Worm (Caenorhabditis elegans) whole organism, L4 larva: ENCODE data around the gene T28B11.1.

Source experiments
- D1046.2 ChIP-seq: fragments of 200-800 bp; sonication (Bioruptor generic); IDR thresholded peaks from 2 replicates; pipeline ENCODE4 v1.3.6; 2022; ENCODE audit warnings: missing genetic modification characterization, missing compliant biosample characterization
- F10B5.3 ChIP-seq: sonication (generic microtip); optimal IDR thresholded peaks from 2 replicates; lab custom pipeline; 2016; ENCODE audit warnings: mild to moderate bottlenecking, missing genetic modification characterization, missing compliant biosample characterization
- F37D6.2 ChIP-seq: sonication (generic microtip); optimal IDR thresholded peaks from 2 replicates; lab custom pipeline; 2016; ENCODE audit warnings: mild to moderate bottlenecking, missing genetic modification characterization, missing compliant biosample characterization
- F44E2.7 ChIP-seq: fragments of 200-800 bp; sonication (Bioruptor generic); IDR thresholded peaks from 2 replicates; pipeline ENCODE4 v2.1.2; 2022; ENCODE audit warnings: missing genetic modification characterization, missing compliant biosample characterization
- F49E8.2 ChIP-seq: sonication (generic microtip); optimal IDR thresholded peaks from 2 replicates; lab custom pipeline; 2016; ENCODE audit warnings: missing compliant biosample characterization, mild to moderate bottlenecking, missing genetic modification characterization, borderline replicate concordance
- R02D3.7 ChIP-seq: fragments of 150-350 bp; sonication (generic microtip); optimal IDR thresholded peaks from 3 replicates; lab custom pipeline; 2014; ENCODE audit warnings: missing biosample characterization, missing genetic modification characterization
- T26A8.4 ChIP-seq: fragments of 200-800 bp; sonication (Bioruptor generic); IDR thresholded peaks from 2 replicates; pipeline ENCODE4 v1.3.6; 2022; ENCODE audit warnings: missing genetic modification characterization, missing compliant biosample characterization
- Y75B8A.6 ChIP-seq: fragments of 200-800 bp; sonication (Bioruptor generic); IDR thresholded peaks from 2 replicates; pipeline ENCODE4 v1.3.6; 2022; ENCODE audit warnings: missing genetic modification reagents, missing genetic modification characterization, missing compliant biosample characterization
- aly-2 ChIP-seq: sonication (generic microtip); optimal IDR thresholded peaks from 2 replicates; lab custom pipeline; 2018; ENCODE audit warnings: missing biosample characterization, missing genetic modification characterization
- ama-1 ChIP-seq: fragments of 150-350 bp; optimal IDR thresholded peaks from 2 replicates; lab custom pipeline; 2014; ENCODE audit warnings: inconsistent platforms, mixed read lengths
- arid-1 ChIP-seq: fragments of 200-800 bp; sonication (Bioruptor generic); conservative IDR thresholded peaks from 2 replicates; pipeline ENCODE4 v1.3.6; 2022; ENCODE audit warnings: missing genetic modification reagents, missing genetic modification characterization, missing compliant biosample characterization
- attf-4 ChIP-seq: sonication (generic microtip); optimal IDR thresholded peaks from 3 replicates; lab custom pipeline; 2017; ENCODE audit warnings: missing biosample characterization, missing genetic modification characterization
- ceh-20 ChIP-seq: fragments of 200-800 bp; sonication (Bioruptor generic); IDR thresholded peaks from 2 replicates; pipeline ENCODE4 v1.3.6; 2022; ENCODE audit warnings: missing genetic modification reagents, missing genetic modification characterization, missing compliant biosample characterization
- ceh-44 ChIP-seq: fragments of 200-800 bp; sonication (Bioruptor generic); IDR thresholded peaks from 2 replicates; pipeline ENCODE4 v1.3.6; 2022; ENCODE audit warnings: missing genetic modification reagents, missing genetic modification characterization, missing compliant biosample characterization
- ceh-82 ChIP-seq: sonication (generic microtip); optimal IDR thresholded peaks from 2 replicates; lab custom pipeline; 2017; ENCODE audit warnings: missing biosample characterization, missing genetic modification characterization
- ces-1 ChIP-seq: fragments of 150-350 bp; sonication (generic microtip); optimal IDR thresholded peaks from 4 replicates; lab custom pipeline; 2014; ENCODE audit warnings: missing biosample characterization, missing genetic modification reagents, missing genetic modification characterization
- cey-2 ChIP-seq: sonication (generic microtip); optimal IDR thresholded peaks from 3 replicates; lab custom pipeline; 2017; ENCODE audit warnings: missing genetic modification characterization, mild to moderate bottlenecking, missing compliant biosample characterization, antibody characterized with exemption, borderline replicate concordance; ENCODE audit not compliant: insufficient read depth
- ctbp-1 ChIP-seq: fragments of 200-800 bp; sonication (Bioruptor generic); IDR thresholded peaks from 2 replicates; pipeline ENCODE4 v1.3.6; 2022; ENCODE audit warnings: missing genetic modification reagents, missing genetic modification characterization, missing compliant biosample characterization
- daf-12 ChIP-seq: fragments of 150-350 bp; optimal IDR thresholded peaks from 2 replicates; lab custom pipeline; 2014; ENCODE audit warnings: missing biosample characterization, missing genetic modification reagents, missing genetic modification characterization
- daf-19 ChIP-seq: fragments of 200-800 bp; sonication (Bioruptor generic); conservative IDR thresholded peaks from 2 replicates; pipeline ENCODE4 v1.3.6; 2022; ENCODE audit warnings: missing genetic modification characterization, missing compliant biosample characterization
- daf-8 ChIP-seq: fragments of 200-800 bp; sonication (Bioruptor generic); IDR thresholded peaks from 2 replicates; pipeline ENCODE4 v1.3.6; 2022; ENCODE audit warnings: missing genetic modification characterization, missing compliant biosample characterization
- dmd-9 ChIP-seq: fragments of 200-800 bp; sonication (Bioruptor generic); IDR thresholded peaks from 2 replicates; pipeline ENCODE4 v1.3.6; 2022; ENCODE audit warnings: missing genetic modification reagents, missing genetic modification characterization, missing compliant biosample characterization
- duxl-1 ChIP-seq: sonication (generic microtip); optimal IDR thresholded peaks from 2 replicates; lab custom pipeline; 2016; ENCODE audit warnings: mild to moderate bottlenecking, missing genetic modification characterization, moderate library complexity, missing compliant biosample characterization; ENCODE audit not compliant: poor library complexity
- egl-27 ChIP-seq: sonication (generic microtip); optimal IDR thresholded peaks from 3 replicates; lab custom pipeline; 2017; ENCODE audit warnings: missing biosample characterization, missing genetic modification reagents, missing genetic modification characterization
- egl-43 ChIP-seq: fragments of 200-800 bp; sonication (Bioruptor generic); IDR thresholded peaks from 2 replicates; pipeline ENCODE4 v1.3.6; 2022; ENCODE audit warnings: missing genetic modification reagents, missing genetic modification characterization, missing compliant biosample characterization
- fos-1 ChIP-seq: fragments of 150-350 bp; optimal IDR thresholded peaks from 2 replicates; lab custom pipeline; 2014; ENCODE audit warnings: missing biosample characterization, missing genetic modification characterization
- gei-8 ChIP-seq: fragments of 200-800 bp; sonication (Bioruptor generic); optimal IDR thresholded peaks from 2 replicates; lab custom pipeline; 2018; ENCODE audit warnings: mild to moderate bottlenecking, missing genetic modification characterization, missing compliant biosample characterization
- hlh-11 ChIP-seq: fragments of 200-800 bp; sonication (Bioruptor generic); optimal IDR thresholded peaks from 2 replicates; lab custom pipeline; 2018; ENCODE audit warnings: mild to moderate bottlenecking, missing genetic modification characterization, missing compliant biosample characterization
- hmg-1.1 ChIP-seq: fragments of 200-800 bp; sonication (Bioruptor generic); IDR thresholded peaks from 2 replicates; pipeline ENCODE4 v1.3.6; 2022; ENCODE audit warnings: missing genetic modification reagents, missing genetic modification characterization, missing compliant biosample characterization
- lim-7 ChIP-seq: fragments of 200-800 bp; sonication (Bioruptor generic); IDR thresholded peaks from 2 replicates; pipeline ENCODE4 v1.3.6; 2022; ENCODE audit warnings: missing genetic modification characterization, missing compliant biosample characterization
- lin-13 ChIP-seq: fragments of 150-350 bp; optimal IDR thresholded peaks from 2 replicates; lab custom pipeline; 2014; ENCODE audit warnings: missing biosample characterization, missing genetic modification reagents, missing genetic modification characterization
- lin-15B ChIP-seq: fragments of 150-350 bp; sonication (generic microtip); optimal IDR thresholded peaks from 3 replicates; lab custom pipeline; 2014; ENCODE audit warnings: missing biosample characterization, missing genetic modification characterization
- lin-29 ChIP-seq: fragments of 200-800 bp; sonication (Bioruptor generic); IDR thresholded peaks from 2 replicates; pipeline ENCODE4 v1.3.6; 2022; ENCODE audit warnings: missing genetic modification reagents, missing genetic modification characterization, missing compliant biosample characterization
- lir-3 ChIP-seq: sonication (generic microtip); optimal IDR thresholded peaks from 2 replicates; lab custom pipeline; 2016; ENCODE audit warnings: mild to moderate bottlenecking, missing genetic modification characterization, missing compliant biosample characterization
- lsy-2 ChIP-seq, 2 experiments: fragments of 150-350 bp in 1 of 2; sonication (generic microtip) in 1 of 2; optimal IDR thresholded peaks; 2 replicates each; lab custom pipeline; 2014 to 2017; ENCODE audit warnings: missing biosample characterization in 2 of 2, missing genetic modification characterization in 2 of 2
- mdl-1 ChIP-seq, 2 experiments: fragments of 150-350 bp in 1 of 2; sonication (generic microtip) in 1 of 2; optimal IDR thresholded peaks; 2 replicates each; lab custom pipeline; 2014 to 2017; ENCODE audit warnings: missing biosample characterization in 2 of 2, missing genetic modification characterization in 2 of 2
- mxl-3 ChIP-seq: fragments of 200-800 bp; sonication (Bioruptor generic); optimal IDR thresholded peaks from 2 replicates; lab custom pipeline; 2018; ENCODE audit warnings: mild to moderate bottlenecking, missing genetic modification characterization, missing compliant biosample characterization
- nhr-102 ChIP-seq: sonication (generic microtip); optimal IDR thresholded peaks from 2 replicates; lab custom pipeline; 2016; ENCODE audit warnings: mild to moderate bottlenecking, missing genetic modification characterization, moderate library complexity, missing compliant biosample characterization
- nhr-11 ChIP-seq: fragments of 150-350 bp; optimal IDR thresholded peaks from 2 replicates; lab custom pipeline; 2014; ENCODE audit warnings: missing biosample characterization, missing genetic modification characterization
- nhr-111 ChIP-seq: fragments of 200-800 bp; sonication (Bioruptor generic); optimal IDR thresholded peaks from 2 replicates; lab custom pipeline; 2018; ENCODE audit warnings: mild to moderate bottlenecking, missing genetic modification characterization, missing compliant biosample characterization
- nhr-25 ChIP-seq: sonication (generic microtip); optimal IDR thresholded peaks from 2 replicates; lab custom pipeline; 2017; ENCODE audit warnings: missing genetic modification characterization, mild to moderate bottlenecking, missing compliant biosample characterization, antibody characterized with exemption, moderate library complexity, borderline replicate concordance; ENCODE audit not compliant: insufficient read depth
- nhr-48 ChIP-seq: sonication (generic microtip); optimal IDR thresholded peaks from 2 replicates; lab custom pipeline; 2016; ENCODE audit warnings: mild to moderate bottlenecking, missing genetic modification characterization, missing compliant biosample characterization
- nhr-77 ChIP-seq: fragments of 150-350 bp; optimal IDR thresholded peaks from 2 replicates; lab custom pipeline; 2014; ENCODE audit warnings: missing biosample characterization, missing genetic modification characterization
- pha-4 ChIP-seq, 2 experiments: fragments of 150-350 bp in 1 of 2; fragments of 200-800 bp in 1 of 2; sonication (Bioruptor generic) in 1 of 2; IDR thresholded peaks in 1 of 2; optimal IDR thresholded peaks in 1 of 2; 2 replicates each; pipeline versions ENCODE4 v1.3.6 to Lab custom; 2014 to 2022; ENCODE audit warnings: missing genetic modification characterization in 2 of 2, missing genetic modification reagents in 2 of 2, missing biosample characterization in 1 of 2, missing compliant biosample characterization in 1 of 2
- php-3 ChIP-seq: fragments of 200-800 bp; sonication (Bioruptor generic); IDR thresholded peaks from 2 replicates; pipeline ENCODE4 v1.3.6; 2022; ENCODE audit warnings: missing genetic modification reagents, missing genetic modification characterization, missing compliant biosample characterization
- skn-1 ChIP-seq: fragments of 150-350 bp; optimal IDR thresholded peaks from 2 replicates; lab custom pipeline; 2014; ENCODE audit warnings: missing biosample characterization, missing genetic modification characterization
- unc-130 ChIP-seq: sonication (generic microtip); optimal IDR thresholded peaks from 2 replicates; lab custom pipeline; 2016; ENCODE audit warnings: missing genetic modification reagents, missing genetic modification characterization, missing compliant biosample characterization
- unc-39 ChIP-seq: sonication (generic microtip); optimal IDR thresholded peaks from 2 replicates; lab custom pipeline; 2017; ENCODE audit warnings: missing biosample characterization, missing genetic modification characterization
- zag-1 ChIP-seq: fragments of 150-350 bp; optimal IDR thresholded peaks from 2 replicates; lab custom pipeline; 2014; ENCODE audit warnings: missing biosample characterization, missing genetic modification characterization
- zfp-2 ChIP-seq: sonication (generic microtip); optimal IDR thresholded peaks from 2 replicates; lab custom pipeline; 2016; ENCODE audit warnings: mild to moderate bottlenecking, missing genetic modification characterization, missing compliant biosample characterization
- zfp-3 ChIP-seq: fragments of 200-800 bp; sonication (Bioruptor generic); conservative IDR thresholded peaks from 2 replicates; pipeline ENCODE4 v1.3.6; 2022; ENCODE audit warnings: missing genetic modification reagents, missing genetic modification characterization, missing compliant biosample characterization

Gene T28B11.1

DNA sequence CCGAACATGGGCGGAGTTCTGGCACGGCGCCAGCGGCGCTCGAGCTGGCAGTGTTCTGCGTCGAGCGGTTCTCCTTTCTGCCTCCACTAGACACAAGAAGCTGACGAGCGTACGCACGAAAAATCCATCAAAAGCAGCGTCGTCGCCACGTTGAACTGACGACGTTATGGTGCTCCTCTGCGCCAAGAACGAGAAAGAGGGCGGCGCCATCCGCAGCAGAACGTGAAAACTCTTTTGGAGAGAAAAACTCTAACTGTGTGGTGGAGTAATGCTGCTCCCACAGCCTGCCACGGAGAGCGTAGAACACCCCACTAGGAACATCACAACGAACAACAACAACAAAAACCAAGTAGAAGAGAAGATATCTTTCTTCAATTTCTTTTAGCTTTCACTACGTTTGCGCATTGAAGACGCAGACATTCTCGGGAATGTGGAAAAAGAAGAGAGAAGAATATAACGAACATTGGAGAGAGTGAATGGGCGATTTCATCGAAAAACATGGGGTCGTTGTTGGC is 10.3 kb downstream of the T28B11.1 start (continued):
- TF ChIP-seq D1046.2 = no peak
- TF ChIP-seq skn-1 (tag; lab: Kevin White, UChicago) = no peak
- no peak for TF ChIP-seq lir-3
- TF ChIP-seq zfp-3 (GFP tag; lab: Robert Waterston, UW) = no peak
- TF ChIP-seq gei-8 = no peak
- TF ChIP-seq F10B5.3 (tag; lab: Kevin White, UChicago) = no peak
- TF ChIP-seq hlh-11 (tag; lab: Kevin White, UChicago) = peak; percentile 5
- TF ChIP-seq ctbp-1 = 0 out of 2 replicates have a peak, but pooled peaks have one; percentile 37
- TF ChIP-seq attf-4 (tag; lab: Kevin White, UChicago) = no peak
- TF ChIP-seq zag-1 (tag; lab: Kevin White, UChicago) = no peak
- no peak for TF ChIP-seq daf-8
- no peak for TF ChIP-seq cey-2
- TF ChIP-seq lin-13 (GFP tag; lab: Kevin White, UChicago) = no peak
- TF ChIP-seq lsy-2 (tag; optimal IDR thresholded peaks at IDR 0.05; lab: Kevin White, UChicago) = peak in 1 of 2 experiments; percentile 27
- no peak for TF ChIP-seq ceh-82 (tag; lab: Kevin White, UChicago)
- TF ChIP-seq pha-4 (GFP tag; IDR thresholded peaks at IDR 0.05; lab: Robert Waterston, UW) = no peak
- TF ChIP-seq pha-4 (tag; optimal IDR thresholded peaks at IDR 0.05; lab: Kevin White, UChicago) = no peak
- TF ChIP-seq lim-7 (GFP tag; lab: Robert Waterston, UW) = no peak
- TF ChIP-seq nhr-111 (GFP tag; lab: Kevin White, UChicago) = no peak
- no peak for TF ChIP-seq php-3 (GFP tag; lab: Robert Waterston, UW)
- TF ChIP-seq nhr-77 (tag; lab: Kevin White, UChicago) = no peak
- no peak for TF ChIP-seq T26A8.4 (GFP tag; lab: Robert Waterston, UW)
- no peak for TF ChIP-seq nhr-25 (tag; lab: Kevin White, UChicago)
- TF ChIP-seq egl-27 (tag; lab: Kevin White, UChicago) = no peak
- no peak for TF ChIP-seq daf-12
- TF ChIP-seq F37D6.2 = no peak
- TF ChIP-seq lin-15B = no peak
- TF ChIP-seq mxl-3 (GFP tag; lab: Kevin White, UChicago) = no peak
- no peak for TF ChIP-seq fos-1
- TF ChIP-seq ceh-44 = no peak
- TF ChIP-seq nhr-11 (tag; lab: Kevin White, UChicago) = peak; percentile 68
- no peak for TF ChIP-seq R02D3.7
- no peak for TF ChIP-seq aly-2 (tag; lab: Kevin White, UChicago)
- peak; percentile 40; the same call in 1 of the 2 replicates for TF ChIP-seq ceh-20
- TF ChIP-seq F49E8.2 = no peak
- TF ChIP-seq lin-29 (GFP tag; lab: Robert Waterston, UW) = no peak
- TF ChIP-seq mdl-1 (tag; optimal IDR thresholded peaks at IDR 0.05; lab: Kevin White, UChicago) = peak in 1 of 2 experiments; percentile 61
- TF ChIP-seq Y75B8A.6 (GFP tag; lab: Robert Waterston, UW) = no peak
- TF ChIP-seq daf-19 = no peak
- TF ChIP-seq hmg-1.1 (GFP tag; lab: Robert Waterston, UW) = peak; percentile 55; the same call in 1 of the 2 replicates
- TF ChIP-seq ces-1 = no peak
- no peak for TF ChIP-seq nhr-102 (tag; lab: Kevin White, UChicago)
- TF ChIP-seq egl-43 (GFP tag; lab: Robert Waterston, UW) = peak; percentile 56; the same call in 1 of the 2 replicates
- no peak for TF ChIP-seq duxl-1 (tag; lab: Kevin White, UChicago)
- TF ChIP-seq F44E2.7 (GFP tag; lab: Robert Waterston, UW) = no peak
- TF ChIP-seq unc-39 = no peak
- TF ChIP-seq arid-1 = no peak
- no peak for TF ChIP-seq unc-130 (GFP tag; lab: Kevin White, UChicago)
- no peak for TF ChIP-seq ama-1 (lab: Kevin White, UChicago)
- no peak for TF ChIP-seq nhr-48 (tag; lab: Kevin White, UChicago)
- TF ChIP-seq zfp-2 = no peak
- no peak for TF ChIP-seq dmd-9 (GFP tag; lab: Robert Waterston, UW)
